Worm (Caenorhabditis elegans) whole organism, young adult: ENCODE results near the gene H20J04.7.

ENCODE experiments used
- B0336.3 ChIP-seq: fragments of 200-800 bp; sonication (Bioruptor generic); IDR thresholded peaks from 2 replicates; pipeline ENCODE4 v1.3.6; 2022; ENCODE audit warnings: missing genetic modification characterization, missing compliant biosample characterization
- C06A6.2 ChIP-seq: fragments of 200-800 bp; sonication (Bioruptor generic); conservative IDR thresholded peaks from 2 replicates; pipeline ENCODE4 v1.3.6; 2022; ENCODE audit warnings: missing genetic modification characterization, missing compliant biosample characterization
- C17E4.6 ChIP-seq: fragments of 200-800 bp; sonication (Bioruptor generic); IDR thresholded peaks from 2 replicates; pipeline ENCODE4 v1.3.6; 2022; ENCODE audit warnings: missing genetic modification reagents, missing genetic modification characterization, missing compliant biosample characterization
- F10E7.11 ChIP-seq: sonication (generic microtip); optimal IDR thresholded peaks from 2 replicates; lab custom pipeline; 2017; ENCODE audit warnings: mild to moderate bottlenecking, missing genetic modification characterization, moderate library complexity, missing compliant biosample characterization
- F33H1.4 ChIP-seq: fragments of 200-800 bp; sonication (Bioruptor generic); IDR thresholded peaks from 2 replicates; pipeline ENCODE4 v1.3.6; 2022; ENCODE audit warnings: missing genetic modification reagents, missing genetic modification characterization, missing compliant biosample characterization
- F37B4.10 ChIP-seq: fragments of 200-800 bp; sonication (Bioruptor generic); IDR thresholded peaks from 2 replicates; pipeline ENCODE4 v1.3.6; 2022; ENCODE audit warnings: missing genetic modification characterization, missing compliant biosample characterization
- K12H6.12 ChIP-seq: fragments of 200-800 bp; sonication (Bioruptor generic); optimal IDR thresholded peaks from 2 replicates; lab custom pipeline; 2018; ENCODE audit warnings: mild to moderate bottlenecking, missing genetic modification characterization, missing compliant biosample characterization
- T26A5.8 ChIP-seq: sonication (generic microtip); optimal IDR thresholded peaks from 2 replicates; lab custom pipeline; 2016; ENCODE audit warnings: missing genetic modification characterization, missing compliant biosample characterization
- Y95B8A.8 ChIP-seq: fragments of 200-800 bp; sonication (Bioruptor generic); IDR thresholded peaks from 2 replicates; pipeline ENCODE4 v1.3.6; 2022; ENCODE audit warnings: missing genetic modification reagents, missing genetic modification characterization, missing compliant biosample characterization
- ZK185.1 ChIP-seq: sonication (generic microtip); optimal IDR thresholded peaks from 2 replicates; lab custom pipeline; 2016; ENCODE audit warnings: mild to moderate bottlenecking, missing genetic modification characterization, missing compliant biosample characterization; ENCODE audit not compliant: poor library complexity, severe bottlenecking
- attf-6 ChIP-seq: fragments of 200-800 bp; sonication (Bioruptor generic); IDR thresholded peaks from 2 replicates; pipeline ENCODE4 v1.3.6; 2022; ENCODE audit warnings: missing genetic modification reagents, missing genetic modification characterization, missing compliant biosample characterization
- bed-2 ChIP-seq: fragments of 200-800 bp; sonication (Bioruptor generic); IDR thresholded peaks from 2 replicates; pipeline ENCODE4 v1.3.6; 2022; ENCODE audit warnings: missing genetic modification reagents, missing genetic modification characterization, missing compliant biosample characterization
- ccch-3 ChIP-seq: fragments of 200-800 bp; sonication (Bioruptor generic); optimal IDR thresholded peaks from 2 replicates; lab custom pipeline; 2018; ENCODE audit warnings: mild to moderate bottlenecking, missing genetic modification characterization, missing compliant biosample characterization
- cebp-1 ChIP-seq, 2 experiments: fragments of 200-800 bp in 1 of 2; sonication (Bioruptor generic) in 1 of 2; sonication (generic microtip) in 1 of 2; IDR thresholded peaks in 1 of 2; optimal IDR thresholded peaks in 1 of 2; 2 replicates each; pipeline versions ENCODE4 v1.3.6 to Lab custom; 2017 to 2022; ENCODE audit warnings: missing compliant biosample characterization in 2 of 2, missing genetic modification characterization in 2 of 2, mild to moderate bottlenecking in 1 of 2, missing genetic modification reagents in 1 of 2, moderate library complexity in 1 of 2
- ceh-100 ChIP-seq: fragments of 200-800 bp; sonication (Bioruptor generic); IDR thresholded peaks from 2 replicates; pipeline ENCODE4 v1.3.6; 2022; ENCODE audit warnings: missing genetic modification reagents, missing genetic modification characterization, missing compliant biosample characterization
- ceh-91 ChIP-seq: fragments of 200-800 bp; sonication (Bioruptor generic); IDR thresholded peaks from 2 replicates; pipeline ENCODE4 v1.3.6; 2022; ENCODE audit warnings: missing genetic modification reagents, missing genetic modification characterization, missing compliant biosample characterization
- dpff-1 ChIP-seq: sonication (generic microtip); optimal IDR thresholded peaks from 2 replicates; lab custom pipeline; 2017; ENCODE audit warnings: mild to moderate bottlenecking, missing genetic modification characterization, missing compliant biosample characterization
- dpl-1 ChIP-seq: fragments of 150-350 bp; optimal IDR thresholded peaks from 2 replicates; lab custom pipeline; 2014; ENCODE audit warnings: missing biosample characterization, missing genetic modification reagents, missing genetic modification characterization
- egl-44 ChIP-seq: fragments of 200-800 bp; sonication (Bioruptor generic); IDR thresholded peaks from 2 replicates; pipeline ENCODE4 v1.3.6; 2022; ENCODE audit warnings: missing genetic modification reagents, missing genetic modification characterization, missing compliant biosample characterization
- egrh-3 ChIP-seq: fragments of 200-800 bp; sonication (Bioruptor generic); IDR thresholded peaks from 2 replicates; pipeline ENCODE4 v1.3.6; 2022; ENCODE audit warnings: missing genetic modification reagents, missing genetic modification characterization, missing compliant biosample characterization
- fkh-3 ChIP-seq: sonication (generic microtip); optimal IDR thresholded peaks from 2 replicates; lab custom pipeline; 2016; ENCODE audit warnings: mild to moderate bottlenecking, missing genetic modification characterization, missing compliant biosample characterization
- gei-17 ChIP-seq: fragments of 200-800 bp; sonication (Bioruptor generic); optimal IDR thresholded peaks from 2 replicates; lab custom pipeline; 2018; ENCODE audit warnings: mild to moderate bottlenecking, missing genetic modification characterization, missing compliant biosample characterization
- him-1 ChIP-seq: sonication (generic microtip); optimal IDR thresholded peaks from 2 replicates; lab custom pipeline; 2016; ENCODE audit warnings: missing genotype, missing genetic modification reagents, missing genetic modification characterization, missing compliant biosample characterization
- hmg-1.2 ChIP-seq: fragments of 200-800 bp; sonication (Bioruptor generic); IDR thresholded peaks from 2 replicates; pipeline ENCODE4 v1.3.6; 2022; ENCODE audit warnings: missing genetic modification reagents, missing genetic modification characterization, missing compliant biosample characterization
- lag-1 ChIP-seq: fragments of 200-800 bp; sonication (Bioruptor generic); IDR thresholded peaks from 2 replicates; pipeline ENCODE4 v1.3.6; 2022; ENCODE audit warnings: missing genetic modification reagents, missing genetic modification characterization, missing compliant biosample characterization
- lin-40 ChIP-seq: sonication (generic microtip); optimal IDR thresholded peaks from 2 replicates; lab custom pipeline; 2016; ENCODE audit warnings: missing genetic modification characterization, mild to moderate bottlenecking, missing compliant biosample characterization, missing genotype, missing genetic modification reagents
- lin-54 ChIP-seq: fragments of 200-800 bp; sonication (Bioruptor generic); optimal IDR thresholded peaks from 2 replicates; lab custom pipeline; 2018; ENCODE audit warnings: mild to moderate bottlenecking, missing genetic modification characterization, missing compliant biosample characterization
- madf-3 ChIP-seq: fragments of 200-800 bp; sonication (Bioruptor generic); IDR thresholded peaks from 2 replicates; pipeline ENCODE4 v1.3.6; 2022; ENCODE audit warnings: missing genetic modification reagents, missing genetic modification characterization, missing compliant biosample characterization
- madf-6 ChIP-seq: fragments of 200-800 bp; sonication (Bioruptor generic); IDR thresholded peaks from 2 replicates; pipeline ENCODE4 v1.3.6; 2022; ENCODE audit warnings: missing genetic modification reagents, missing genetic modification characterization, missing compliant biosample characterization
- mxl-1 ChIP-seq: sonication (generic microtip); optimal IDR thresholded peaks from 2 replicates; lab custom pipeline; 2016; ENCODE audit warnings: missing genetic modification characterization, missing compliant biosample characterization
- nfya-1 ChIP-seq: sonication (generic microtip); optimal IDR thresholded peaks from 2 replicates; lab custom pipeline; 2017; ENCODE audit warnings: antibody characterized with exemption, missing compliant biosample characterization, missing genetic modification characterization, borderline replicate concordance; ENCODE audit not compliant: insufficient read depth
- nhr-179 ChIP-seq: sonication (generic microtip); optimal IDR thresholded peaks from 2 replicates; lab custom pipeline; 2016; ENCODE audit warnings: mild to moderate bottlenecking, missing genetic modification characterization, missing compliant biosample characterization
- pbrm-1 ChIP-seq: fragments of 200-800 bp; sonication (Bioruptor generic); IDR thresholded peaks from 2 replicates; pipeline ENCODE4 v1.3.6; 2022; ENCODE audit warnings: missing genetic modification reagents, missing genetic modification characterization, missing compliant biosample characterization
- sdz-38 ChIP-seq: sonication (generic microtip); optimal IDR thresholded peaks from 2 replicates; lab custom pipeline; 2016; ENCODE audit warnings: missing genotype, missing genetic modification characterization, missing compliant biosample characterization
- sea-2 ChIP-seq: fragments of 200-800 bp; sonication (Bioruptor generic); IDR thresholded peaks from 2 replicates; pipeline ENCODE4 v1.3.6; 2022; ENCODE audit warnings: missing genetic modification characterization, missing compliant biosample characterization
- snpc-1.1 ChIP-seq: sonication (generic microtip); optimal IDR thresholded peaks from 2 replicates; lab custom pipeline; 2017; ENCODE audit warnings: missing genetic modification characterization, mild to moderate bottlenecking, missing compliant biosample characterization, antibody characterized with exemption, moderate library complexity, missing genotype, missing genetic modification reagents; ENCODE audit not compliant: insufficient read depth
- somi-1 ChIP-seq: fragments of 200-800 bp; sonication (Bioruptor generic); optimal IDR thresholded peaks from 2 replicates; lab custom pipeline; 2018; ENCODE audit warnings: mild to moderate bottlenecking, missing genetic modification characterization, missing compliant biosample characterization
- sptf-2 ChIP-seq: fragments of 200-800 bp; sonication (Bioruptor generic); optimal IDR thresholded peaks from 2 replicates; lab custom pipeline; 2018; ENCODE audit warnings: mild to moderate bottlenecking, missing genetic modification characterization, missing compliant biosample characterization
- tbp1 ChIP-seq: fragments of 200-800 bp; sonication (Bioruptor generic); optimal IDR thresholded peaks from 2 replicates; lab custom pipeline; 2018; ENCODE audit warnings: mild to moderate bottlenecking, missing genetic modification characterization, missing compliant biosample characterization
- tlf-1 ChIP-seq: fragments of 200-800 bp; sonication (Bioruptor generic); optimal IDR thresholded peaks from 2 replicates; lab custom pipeline; 2018; ENCODE audit warnings: mild to moderate bottlenecking, missing genetic modification characterization, missing compliant biosample characterization
- xnd-1 ChIP-seq: sonication (generic microtip); optimal IDR thresholded peaks from 2 replicates; lab custom pipeline; 2016; ENCODE audit warnings: missing genotype, missing genetic modification reagents, missing genetic modification characterization, missing compliant biosample characterization
- zfh-2 ChIP-seq: fragments of 200-800 bp; sonication (Bioruptor generic); conservative IDR thresholded peaks from 2 replicates; pipeline ENCODE4 v1.3.6; 2022; ENCODE audit warnings: missing genetic modification reagents, missing genetic modification characterization, missing compliant biosample characterization
- ztf-18 ChIP-seq: sonication (generic microtip); optimal IDR thresholded peaks from 2 replicates; lab custom pipeline; 2016; ENCODE audit warnings: missing genotype, mild to moderate bottlenecking, missing genetic modification characterization, missing compliant biosample characterization
- ztf-25 ChIP-seq: fragments of 200-800 bp; sonication (Bioruptor generic); IDR thresholded peaks from 2 replicates; pipeline ENCODE4 v1.3.6; 2022; ENCODE audit warnings: missing genetic modification reagents, missing genetic modification characterization, missing compliant biosample characterization
- ztf-26 ChIP-seq: sonication (generic microtip); optimal IDR thresholded peaks from 2 replicates; lab custom pipeline; 2017; ENCODE audit warnings: missing genetic modification characterization, missing compliant biosample characterization
- ztf-3 ChIP-seq: fragments of 200-800 bp; sonication (Bioruptor generic); optimal IDR thresholded peaks from 2 replicates; lab custom pipeline; 2018; ENCODE audit warnings: mild to moderate bottlenecking, missing genetic modification characterization, missing compliant biosample characterization

The H20J04.7 gene

DNA sequence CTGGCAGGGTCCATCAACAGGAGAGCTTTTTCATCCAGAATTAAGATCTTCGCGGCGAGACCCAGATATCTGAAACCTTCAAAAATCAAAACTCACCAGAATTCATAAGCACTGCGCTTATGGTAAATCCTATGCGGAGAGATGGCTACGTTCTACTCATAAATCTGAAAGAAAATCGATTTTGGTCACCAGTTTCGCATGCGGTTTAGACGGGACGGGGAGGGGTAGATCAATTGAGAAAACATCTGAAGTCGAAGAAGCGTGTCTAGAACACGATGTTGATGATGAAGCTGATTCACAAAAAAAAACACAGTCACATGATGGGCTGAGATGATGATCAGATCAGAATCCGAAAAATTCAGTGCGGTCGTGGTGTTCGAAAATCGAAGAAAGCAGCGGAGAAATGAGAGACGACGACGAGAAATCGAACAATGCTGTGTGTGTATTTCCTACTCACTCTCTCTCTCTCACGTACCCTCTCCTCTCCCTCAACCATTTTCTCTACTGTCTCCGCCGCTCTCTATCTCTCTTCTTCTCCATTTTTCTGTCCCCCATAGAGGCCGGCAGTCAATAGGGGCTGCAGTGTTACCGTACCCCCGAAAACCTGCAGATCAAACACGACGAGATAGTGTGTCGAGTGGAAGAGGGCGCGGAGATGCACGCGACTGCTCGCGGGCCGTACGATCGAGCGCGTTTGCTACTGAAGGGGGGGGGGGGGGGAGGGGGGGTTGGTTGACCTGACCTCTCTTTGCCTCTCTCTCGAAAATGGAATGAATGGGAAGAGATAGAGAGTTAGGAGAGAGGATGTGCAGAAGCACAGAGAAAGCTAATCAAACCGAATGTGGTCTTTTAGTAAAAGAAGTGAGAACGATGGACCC, 21.4 kb upstream of the H20J04.7 start, which contains the start of gene ntl-2:
Gene ntl-2 (minus strand): TSS at position 171 of the 878 bp plus-strand sequence.
- TF ChIP-seq snpc-1.1 (tag; lab: Kevin White, UChicago) = no peak
- peak; percentile 60; the same call in 1 of the 2 replicates for TF ChIP-seq madf-6
- TF ChIP-seq fkh-3 (tag; lab: Kevin White, UChicago) = peak; percentile 6
- no peak for TF ChIP-seq him-1 (tag; lab: Kevin White, UChicago)
- 0 out of 2 replicates have a peak, but pooled peaks have one; percentile 35 for TF ChIP-seq bed-2 (GFP tag; lab: Robert Waterston, UW)
- no peak for TF ChIP-seq dpff-1
- peak; percentile 98 for TF ChIP-seq K12H6.12 (tag; lab: Kevin White, UChicago)
- TF ChIP-seq mxl-1 (tag; lab: Kevin White, UChicago) = no peak
- TF ChIP-seq F10E7.11 = no peak
- no peak for TF ChIP-seq nfya-1
- 0 out of 2 replicates have a peak, but pooled peaks have one; percentile 13 for TF ChIP-seq ceh-91 (GFP tag; lab: Robert Waterston, UW)
- peak; percentile 91 for TF ChIP-seq pbrm-1 (GFP tag; lab: Robert Waterston, UW)
- TF ChIP-seq somi-1 (GFP tag; lab: Kevin White, UChicago) = peak; percentile 93
- TF ChIP-seq egl-44 (GFP tag; lab: Robert Waterston, UW) = no peak; the same call in 1 of the 2 replicates
- TF ChIP-seq C06A6.2 (GFP tag; lab: Robert Waterston, UW) = peak; percentile 81
- no peak for TF ChIP-seq sea-2
- no peak for TF ChIP-seq ccch-3 (GFP tag; lab: Kevin White, UChicago)
- peak; percentile 88 for TF ChIP-seq lin-40
- no peak for TF ChIP-seq lag-1
- no peak for TF ChIP-seq madf-3 (GFP tag; lab: Robert Waterston, UW)
- TF ChIP-seq ZK185.1 (tag; lab: Kevin White, UChicago) = peak; percentile 87
- TF ChIP-seq gei-17 = peak; percentile 80
- TF ChIP-seq ztf-26 = peak; percentile 95
- peak; percentile 2 for TF ChIP-seq ztf-18 (tag; lab: Kevin White, UChicago)
- TF ChIP-seq attf-6 = no peak
- no peak for TF ChIP-seq ztf-25 (GFP tag; lab: Robert Waterston, UW)
- TF ChIP-seq hmg-1.2 = peak; percentile 91
- peak; percentile 100 for TF ChIP-seq egrh-3
- peak; percentile 87 for TF ChIP-seq ztf-3 (GFP tag; lab: Kevin White, UChicago)
- TF ChIP-seq F33H1.4 (GFP tag; lab: Robert Waterston, UW) = peak; percentile 46
- no peak for TF ChIP-seq nhr-179 (tag; lab: Kevin White, UChicago)
- TF ChIP-seq dpl-1 = peak; percentile 18
- TF ChIP-seq T26A5.8 = no peak
- TF ChIP-seq B0336.3 (GFP tag; lab: Robert Waterston, UW) = peak; percentile 99
- TF ChIP-seq Y95B8A.8 (GFP tag; lab: Robert Waterston, UW) = peak; percentile 70; the same call in 1 of the 2 replicates
- peak; percentile 88 for TF ChIP-seq lin-54
- TF ChIP-seq sdz-38 (tag; lab: Kevin White, UChicago) = no peak
- peak; percentile 66; the same call in 1 of the 2 replicates for TF ChIP-seq C17E4.6 (GFP tag; lab: Robert Waterston, UW)
- TF ChIP-seq xnd-1 (tag; lab: Kevin White, UChicago) = no peak
- TF ChIP-seq ceh-100 (GFP tag; lab: Robert Waterston, UW) = peak; percentile 81
- peak; percentile 59 for TF ChIP-seq sptf-2
- peak; percentile 87 for TF ChIP-seq tlf-1 (GFP tag; lab: Kevin White, UChicago)
- peak; percentile 11; the same call in 1 of the 2 replicates for TF ChIP-seq cebp-1 (GFP tag; IDR thresholded peaks at IDR 0.05; lab: Robert Waterston, UW)
- peak; percentile 94 for TF ChIP-seq cebp-1 (tag; optimal IDR thresholded peaks at IDR 0.05; lab: Kevin White, UChicago)
- TF ChIP-seq tbp1 (GFP tag; lab: Kevin White, UChicago) = peak; percentile 71
- no peak for TF ChIP-seq F37B4.10 (GFP tag; lab: Robert Waterston, UW)
- TF ChIP-seq zfh-2 (GFP tag; lab: Robert Waterston, UW) = peak; percentile 100
